Worm (Caenorhabditis elegans) whole organism, L3 larva: ENCODE data around the gene str-47.

Source experiments
- ZK546.5 ChIP-seq: sonication (generic microtip); optimal IDR thresholded peaks from 2 replicates; lab custom pipeline; 2017; ENCODE audit warnings: missing biosample characterization, missing genetic modification characterization
- ama-1 ChIP-seq: fragments of 150-350 bp; optimal IDR thresholded peaks from 2 replicates; lab custom pipeline; 2018
- ceh-16 ChIP-seq: sonication (generic microtip); optimal IDR thresholded peaks from 2 replicates; lab custom pipeline; 2017; ENCODE audit warnings: missing biosample characterization, missing genetic modification characterization
- ceh-28 ChIP-seq: fragments of 150-350 bp; optimal IDR thresholded peaks from 2 replicates; lab custom pipeline; 2014; ENCODE audit warnings: missing biosample characterization, missing genetic modification reagents, missing genetic modification characterization
- ceh-82 ChIP-seq: fragments of 150-350 bp; optimal IDR thresholded peaks from 2 replicates; lab custom pipeline; 2014; ENCODE audit warnings: missing biosample characterization, missing genetic modification characterization
- egl-5 ChIP-seq: fragments of 150-350 bp; optimal IDR thresholded peaks from 2 replicates; lab custom pipeline; 2017; ENCODE audit warnings: missing biosample characterization, missing genetic modification reagents, missing genetic modification characterization, inconsistent platforms
- elt-1 ChIP-seq: fragments of 150-350 bp; optimal IDR thresholded peaks from 2 replicates; lab custom pipeline; 2014; ENCODE audit warnings: missing biosample characterization, missing genetic modification characterization
- elt-2 ChIP-seq: sonication (generic microtip); optimal IDR thresholded peaks from 2 replicates; lab custom pipeline; 2016; ENCODE audit warnings: missing genetic modification reagents, mild to moderate bottlenecking, missing genetic modification characterization, missing compliant biosample characterization
- elt-3 ChIP-seq, 3 experiments: fragments of 150-350 bp in 1 of 3; sonication (generic microtip) in 2 of 3; optimal IDR thresholded peaks; 2 replicates in 2 of 3; 4 replicates in 1 of 3; lab custom pipeline; 2014 to 2017; ENCODE audit warnings: missing biosample characterization in 3 of 3, missing genetic modification characterization in 3 of 3
- eor-1 ChIP-seq, 2 experiments: fragments of 150-350 bp; optimal IDR thresholded peaks; 2 replicates each; lab custom pipeline; 2014 to 2018; ENCODE audit warnings: missing biosample characterization in 2 of 2, missing genetic modification characterization in 2 of 2
- fkh-10 ChIP-seq: sonication (generic microtip); optimal IDR thresholded peaks from 2 replicates; lab custom pipeline; 2017; ENCODE audit warnings: missing biosample characterization, missing genetic modification reagents, missing genetic modification characterization
- fos-1 ChIP-seq: fragments of 150-350 bp; optimal IDR thresholded peaks from 2 replicates; lab custom pipeline; 2014; ENCODE audit warnings: missing biosample characterization, missing genetic modification characterization
- hmg-11 ChIP-seq: sonication (generic microtip); optimal IDR thresholded peaks from 2 replicates; lab custom pipeline; 2016; ENCODE audit warnings: missing genetic modification characterization, missing compliant biosample characterization
- lin-39 ChIP-seq: fragments of 150-350 bp; optimal IDR thresholded peaks from 2 replicates; lab custom pipeline; 2018; ENCODE audit warnings: missing biosample characterization, missing genetic modification reagents, missing genetic modification characterization
- lsy-12 ChIP-seq: sonication (generic microtip); optimal IDR thresholded peaks from 2 replicates; lab custom pipeline; 2016; ENCODE audit warnings: mild to moderate bottlenecking, missing genetic modification characterization, missing compliant biosample characterization
- mml-1 ChIP-seq: fragments of 150-350 bp; sonication (generic microtip); optimal IDR thresholded peaks from 3 replicates; lab custom pipeline; 2014; ENCODE audit warnings: missing biosample characterization, missing genetic modification characterization
- nhr-11 ChIP-seq: fragments of 150-350 bp; optimal IDR thresholded peaks from 2 replicates; lab custom pipeline; 2014; ENCODE audit warnings: missing biosample characterization, missing genetic modification characterization
- nhr-12 ChIP-seq: fragments of 150-350 bp; optimal IDR thresholded peaks from 2 replicates; lab custom pipeline; 2014; ENCODE audit warnings: missing biosample characterization, missing genetic modification characterization
- nhr-25 ChIP-seq: sonication (generic microtip); optimal IDR thresholded peaks from 2 replicates; lab custom pipeline; 2017; ENCODE audit warnings: missing biosample characterization, missing genetic modification characterization
- nhr-43 ChIP-seq: sonication (generic microtip); optimal IDR thresholded peaks from 2 replicates; lab custom pipeline; 2016; ENCODE audit warnings: mild to moderate bottlenecking, missing genetic modification characterization, missing compliant biosample characterization; ENCODE audit not compliant: poor library complexity, severe bottlenecking
- nhr-67 ChIP-seq: fragments of 150-350 bp; optimal IDR thresholded peaks from 2 replicates; lab custom pipeline; 2014; ENCODE audit warnings: missing biosample characterization, missing genetic modification characterization
- nhr-76 ChIP-seq: fragments of 150-350 bp; sonication (generic microtip); optimal IDR thresholded peaks from 5 replicates; lab custom pipeline; 2014; ENCODE audit warnings: missing biosample characterization, missing genetic modification characterization
- nhr-77 ChIP-seq: fragments of 150-350 bp; optimal IDR thresholded peaks from 2 replicates; lab custom pipeline; 2014; ENCODE audit warnings: missing biosample characterization, missing genetic modification characterization
- pha-4 ChIP-seq: fragments of 150-350 bp; optimal IDR thresholded peaks from 2 replicates; lab custom pipeline; 2014; ENCODE audit warnings: missing biosample characterization, missing genetic modification reagents, missing genetic modification characterization
- pqm-1 ChIP-seq: fragments of 150-350 bp; optimal IDR thresholded peaks from 2 replicates; lab custom pipeline; 2017; ENCODE audit warnings: missing biosample characterization, missing genetic modification characterization, inconsistent platforms
- sea-2 ChIP-seq: fragments of 150-350 bp; sonication (generic microtip); optimal IDR thresholded peaks from 4 replicates; lab custom pipeline; 2014; ENCODE audit warnings: missing biosample characterization, missing genetic modification reagents, missing genetic modification characterization
- skn-1 ChIP-seq: fragments of 150-350 bp; optimal IDR thresholded peaks from 2 replicates; lab custom pipeline; 2014; ENCODE audit warnings: missing biosample characterization, missing genetic modification characterization
- snpc-4 ChIP-seq: fragments of 150-350 bp; optimal IDR thresholded peaks from 2 replicates; lab custom pipeline; 2014; ENCODE audit warnings: missing biosample characterization, missing genetic modification characterization
- unc-39 ChIP-seq: sonication (generic microtip); optimal IDR thresholded peaks from 4 replicates; lab custom pipeline; 2017; ENCODE audit warnings: missing biosample characterization, missing genetic modification characterization
- unc-62 ChIP-seq: fragments of 150-350 bp; sonication (generic microtip); optimal IDR thresholded peaks from 4 replicates; lab custom pipeline; 2014; ENCODE audit warnings: missing biosample characterization, missing genetic modification reagents, missing genetic modification characterization
- zag-1 ChIP-seq: fragments of 150-350 bp; optimal IDR thresholded peaks from 2 replicates; lab custom pipeline; 2014; ENCODE audit warnings: missing biosample characterization, missing genetic modification characterization
- ztf-11 ChIP-seq: fragments of 150-350 bp; optimal IDR thresholded peaks from 2 replicates; lab custom pipeline; 2014; ENCODE audit warnings: missing biosample characterization, missing genetic modification characterization
- ztf-4 ChIP-seq: fragments of 150-350 bp; optimal IDR thresholded peaks from 2 replicates; lab custom pipeline; 2014; ENCODE audit warnings: missing biosample characterization, missing genetic modification characterization

str-47 gene

ce11 chrV:7626550-7626949 lies 19.0 kb upstream of the str-47 start, which contains the start of gene F07C4.6:
Gene F07C4.6, plus strand, starts transcription at chrV:7626850.
- no peak for TF ChIP-seq lsy-12
- no peak for TF ChIP-seq snpc-4 (tag; lab: Kevin White, UChicago)
- no peak for TF ChIP-seq skn-1 (tag; lab: Kevin White, UChicago)
- TF ChIP-seq pha-4 (tag; lab: Kevin White, UChicago): no peak
- no peak for TF ChIP-seq fkh-10
- TF ChIP-seq ceh-28: no peak
- no peak for TF ChIP-seq egl-5 (tag; lab: Kevin White, UChicago)
- TF ChIP-seq eor-1 (tag; optimal IDR thresholded peaks at IDR 0.05; lab: Kevin White, UChicago): no peak
- no peak for TF ChIP-seq sea-2
- TF ChIP-seq hmg-11 (tag; lab: Kevin White, UChicago): no peak
- TF ChIP-seq elt-2: no peak
- no peak for TF ChIP-seq ceh-82 (tag; lab: Kevin White, UChicago)
- TF ChIP-seq ceh-16 (tag; lab: Kevin White, UChicago): no peak
- TF ChIP-seq nhr-12 (tag; lab: Kevin White, UChicago): no peak
- no peak for TF ChIP-seq mml-1 (tag; lab: Kevin White, UChicago)
- TF ChIP-seq unc-39 (tag; lab: Kevin White, UChicago): no peak
- TF ChIP-seq fos-1 (tag; lab: Kevin White, UChicago): no peak
- no peak for TF ChIP-seq nhr-67
- no peak for TF ChIP-seq ZK546.5 (tag; lab: Kevin White, UChicago)
- TF ChIP-seq pqm-1 (tag; lab: Kevin White, UChicago): no peak

DNA sequence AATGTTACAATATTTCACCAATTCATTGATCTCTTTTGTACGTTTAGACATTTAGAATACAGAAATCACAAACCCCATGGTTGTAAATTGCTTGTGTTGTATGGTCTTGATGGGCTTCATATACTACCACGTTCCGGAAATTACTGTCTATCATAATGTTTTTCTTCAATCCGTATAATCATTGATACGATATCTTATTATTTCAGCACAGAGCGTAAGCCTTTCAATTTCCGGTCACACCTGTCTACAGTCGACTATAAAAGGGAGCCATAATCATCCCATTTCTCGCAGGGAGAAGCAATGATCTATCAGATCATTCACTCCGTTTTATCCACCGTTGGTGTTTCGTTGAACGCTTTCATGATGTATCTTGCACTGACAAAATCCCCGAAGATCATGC lies 16.1 kb upstream of the str-47 start, which contains the start of gene srd-30:
Gene srd-30 (plus strand): TSS at position 301 of the 400 bp plus-strand sequence.
- TF ChIP-seq egl-5 (tag; lab: Kevin White, UChicago) (no peak), nhr-43 (tag; lab: Kevin White, UChicago) (no peak), elt-2 (no peak), eor-1 (tag; optimal IDR thresholded peaks at IDR 0.05; lab: Kevin White, UChicago) (no peak), ztf-11 (tag; lab: Kevin White, UChicago) (no peak), nhr-76 (tag; lab: Kevin White, UChicago) (no peak), zag-1 (tag; lab: Kevin White, UChicago) (no peak), unc-62 (GFP tag; lab: Kevin White, UChicago) (no peak)

ce11 chrV:7631732-7632131 lies 13.8 kb upstream of the str-47 start, which contains the start of gene srd-25:
Gene srd-25, plus strand, starts transcription at chrV:7632032.
- no peak for TF ChIP-seq ztf-4 (tag; lab: Kevin White, UChicago)

- no peak for TF ChIP-seq lsy-12
- no peak for TF ChIP-seq pqm-1 (tag; lab: Kevin White, UChicago)
- TF ChIP-seq nhr-12 (tag; lab: Kevin White, UChicago): no peak
- TF ChIP-seq fkh-10: no peak
- TF ChIP-seq ama-1: no peak
- TF ChIP-seq skn-1 (tag; lab: Kevin White, UChicago): no peak
- no peak for TF ChIP-seq nhr-43 (tag; lab: Kevin White, UChicago)
- TF ChIP-seq mml-1 (tag; lab: Kevin White, UChicago): no peak
- no peak for TF ChIP-seq ceh-16 (tag; lab: Kevin White, UChicago)
- no peak for TF ChIP-seq nhr-25 (tag; lab: Kevin White, UChicago)
- TF ChIP-seq nhr-11 (tag; lab: Kevin White, UChicago): no peak
- TF ChIP-seq elt-1 (tag; lab: Kevin White, UChicago): no peak
Measured at ce11 chrV:7634657-7635056, 10.9 kb upstream of the str-47 start, which contains the start of gene srd-31. Gene srd-31, minus strand, starts transcription at chrV:7634757.

DNA sequence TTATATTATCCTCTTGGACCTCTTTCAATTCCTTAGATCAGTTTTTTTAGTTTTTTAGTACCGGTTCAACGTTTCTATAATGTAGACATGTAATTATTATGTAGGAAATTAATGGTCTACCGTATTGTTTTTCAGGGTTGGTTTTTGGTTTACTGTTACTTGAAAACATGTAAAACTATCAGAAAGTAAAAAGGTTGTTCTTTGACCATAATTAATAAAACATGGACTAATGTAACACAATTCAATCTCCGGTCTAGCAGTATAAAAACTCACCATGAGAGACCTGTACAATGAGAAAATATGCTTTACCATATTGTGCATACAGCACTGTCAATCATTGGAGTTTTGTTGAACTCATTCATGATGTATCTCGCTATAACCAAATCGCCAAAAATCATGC lies 10.1 kb upstream of the str-47 start, which contains the start of gene srd-29:
Gene srd-29 (plus strand): TSS at position 301 of the 400 bp plus-strand sequence.
- no peak for TF ChIP-seq skn-1 (tag; lab: Kevin White, UChicago)
- no peak for TF ChIP-seq unc-39 (tag; lab: Kevin White, UChicago)
- no peak for TF ChIP-seq elt-3 (tag; optimal IDR thresholded peaks at IDR 0.05; lab: Kevin White, UChicago)
- no peak for TF ChIP-seq nhr-77 (tag; lab: Kevin White, UChicago)
- TF ChIP-seq, all 47 proteins: peak for 0

ce11 chrV:7637801-7638200 lies 7.8 kb upstream of the str-47 start, which contains the start of gene clec-45:
Gene clec-45, plus strand, starts transcription at chrV:7638101.
- TF ChIP-seq nhr-43 (tag; lab: Kevin White, UChicago) (no peak), ztf-4 (tag; lab: Kevin White, UChicago) (no peak), lin-39 (tag; lab: Kevin White, UChicago) (no peak), nhr-77 (tag; lab: Kevin White, UChicago) (no peak), fos-1 (tag; lab: Kevin White, UChicago) (no peak), nhr-76 (tag; lab: Kevin White, UChicago) (no peak), elt-2 (no peak), unc-62 (GFP tag; lab: Kevin White, UChicago) (no peak), nhr-11 (tag; lab: Kevin White, UChicago) (no peak), eor-1 (tag; optimal IDR thresholded peaks at IDR 0.05; lab: Kevin White, UChicago) (no peak)
